Fruit fly (Drosophila melanogaster): ENCODE results near the gene frc.
A peak's percentile ranks its signal among the peaks of the same experiment; 100 is the strongest.

Gene frc

dm6 chr3L:17428779-17429178, 4.2 kb downstream of the frc start, which contains the start of gene Gorab (continued):
- peak; percentile 93 for TF ChIP-seq CG11247 (GFP tag; IDR thresholded peaks at IDR 0.05)
- TF ChIP-seq ttk (GFP tag; IDR thresholded peaks at IDR 0.05) = peak; percentile 95
- peak; percentile 32 for TF ChIP-seq ERR (GFP tag; optimal IDR thresholded peaks at IDR 0.05)
- TF ChIP-seq HLH4C (GFP tag; IDR thresholded peaks at IDR 0.05; ENCODE audit: partially characterized antibody) = peak; percentile 44; the same call in 2 of the 3 replicates
- peak; percentile 90 for TF ChIP-seq seq (GFP tag; IDR thresholded peaks at IDR 0.05)
- TF ChIP-seq Hsf (GFP tag; optimal IDR thresholded peaks at IDR 0.05) = peak; percentile 93
- TF ChIP-seq CG13894 (tag; optimal IDR thresholded peaks at IDR 0.05) = peak; percentile 27
- TF ChIP-seq CG4730 (GFP tag; IDR thresholded peaks at IDR 0.05) = peak; percentile 94
- peak; percentile 83 for TF ChIP-seq CG17612 (GFP tag; IDR thresholded peaks at IDR 0.05)
- peak; percentile 84 for TF ChIP-seq Bteb2 (GFP tag; optimal IDR thresholded peaks at IDR 0.05)
- TF ChIP-seq CG11398 (GFP tag; optimal IDR thresholded peaks at IDR 0.05) = peak; percentile 26
- no peak for TF ChIP-seq Hr39 (optimal IDR thresholded peaks at IDR 0.05)
- TF ChIP-seq CG34422 (GFP tag; IDR thresholded peaks at IDR 0.05) = peak; percentile 97
- TF ChIP-seq Atf6 (GFP tag; IDR thresholded peaks at IDR 0.05) = peak; percentile 87
- peak; percentile 79 for TF ChIP-seq CG4854 (GFP tag; optimal IDR thresholded peaks at IDR 0.05)
- peak; percentile 79 for TF ChIP-seq Fer2 (tag; optimal IDR thresholded peaks at IDR 0.05)
- TF ChIP-seq GATAe (GFP tag; conservative IDR thresholded peaks at IDR 0.05) = peak; percentile 79
- TF ChIP-seq wdn (GFP tag; IDR thresholded peaks at IDR 0.05) = 0 out of 2 replicates have a peak, but pooled peaks have one; percentile 23
- peak; percentile 97 for TF ChIP-seq Xrp1 (GFP tag; IDR thresholded peaks at IDR 0.05)
- TF ChIP-seq CG6813 (GFP tag; optimal IDR thresholded peaks at IDR 0.05) = no peak
- peak; percentile 93 for TF ChIP-seq CG9215 (GFP tag; IDR thresholded peaks at IDR 0.05)
- TF ChIP-seq CG10274 (GFP tag; optimal IDR thresholded peaks at IDR 0.05) = peak; percentile 35
- peak; percentile 77 for TF ChIP-seq CG10979 (tag; optimal IDR thresholded peaks at IDR 0.05)
- peak; percentile 52; the same call in 1 of the 2 replicates for TF ChIP-seq CG10321 (GFP tag; IDR thresholded peaks at IDR 0.05)
- peak; percentile 86 for TF ChIP-seq CG10209 (GFP tag; optimal IDR thresholded peaks at IDR 0.05)
- TF ChIP-seq gem (tag; optimal IDR thresholded peaks at IDR 0.05) = peak; percentile 90
- peak; percentile 56 for TF ChIP-seq Bgb (GFP tag; IDR thresholded peaks at IDR 0.05; ENCODE audit: partially characterized antibody)
- TF ChIP-seq CG8944 (GFP tag; optimal IDR thresholded peaks at IDR 0.05) = peak; percentile 76
- TF ChIP-seq ind (GFP tag; optimal IDR thresholded peaks at IDR 0.05) = peak; percentile 93
- peak; percentile 95 for TF ChIP-seq H2.0 (GFP tag; IDR thresholded peaks at IDR 0.05)
- peak; percentile 40 for TF ChIP-seq CG17912 (GFP tag; optimal IDR thresholded peaks at IDR 0.05)
- peak; percentile 91 for TF ChIP-seq tio (GFP tag; optimal IDR thresholded peaks at IDR 0.05)
- TF ChIP-seq Hr78 (GFP tag; optimal IDR thresholded peaks at IDR 0.05) = no peak
- peak; percentile 46 for TF ChIP-seq CG3065 (GFP tag; optimal IDR thresholded peaks at IDR 0.05)
- TF ChIP-seq CG18476 (GFP tag; optimal IDR thresholded peaks at IDR 0.05) = peak; percentile 89
- TF ChIP-seq Pdp1 (GFP tag; optimal IDR thresholded peaks at IDR 0.05) = peak; percentile 76 to 77
- peak; percentile 86 for TF ChIP-seq CG4820 (GFP tag; optimal IDR thresholded peaks at IDR 0.05)
- no peak for TF ChIP-seq CG31365 (tag; optimal IDR thresholded peaks at IDR 0.05)
- peak; percentile 96 for TF ChIP-seq CG6689 (GFP tag; IDR thresholded peaks at IDR 0.05)
- TF ChIP-seq CG10462 (GFP tag; optimal IDR thresholded peaks at IDR 0.05) = peak; percentile 85
- peak; percentile 83 for TF ChIP-seq CG43689 (GFP tag; IDR thresholded peaks at IDR 0.05)
- peak; percentile 85 for TF ChIP-seq kay (GFP tag; optimal IDR thresholded peaks at IDR 0.05)
- TF ChIP-seq CG14965 (GFP tag; optimal IDR thresholded peaks at IDR 0.05; ENCODE audit: borderline replicate concordance) = no peak
- peak; percentile 92 for TF ChIP-seq CG11093 (GFP tag; IDR thresholded peaks at IDR 0.05)
- TF ChIP-seq Poxn (GFP tag; IDR thresholded peaks at IDR 0.05) = peak; percentile 50; the same call in 1 of the 2 replicates
- TF ChIP-seq CG8765 (GFP tag; IDR thresholded peaks at IDR 0.05) = peak; percentile 94
- TF ChIP-seq CG7745 (tag; optimal IDR thresholded peaks at IDR 0.05) = no peak
- TF ChIP-seq Trl (optimal IDR thresholded peaks at IDR 0.05) = no peak
- TF ChIP-seq Trl (GFP tag; optimal IDR thresholded peaks at IDR 0.05) = peak; percentile 4
- TF ChIP-seq Mes4 (GFP tag; optimal IDR thresholded peaks at IDR 0.05) = peak; percentile 58
- TF ChIP-seq CG15269 (tag; optimal IDR thresholded peaks at IDR 0.05) = peak; percentile 87
- peak; percentile 91 for TF ChIP-seq dan (GFP tag; IDR thresholded peaks at IDR 0.05)
